Worm (Caenorhabditis elegans) whole organism, late embryonic: ENCODE data around the gene C15C8.7.

Experiments used
- dmd-4 ChIP-seq: sonication (generic microtip); optimal IDR thresholded peaks from 2 replicates; lab custom pipeline; 2016; ENCODE audit warnings: borderline replicate concordance, missing genetic modification characterization, missing compliant biosample characterization
- fax-1 ChIP-seq: sonication (generic microtip); optimal IDR thresholded peaks from 2 replicates; lab custom pipeline; 2016; ENCODE audit warnings: missing genotype, missing genetic modification characterization, missing compliant biosample characterization
- nhr-11 ChIP-seq: fragments of 150-350 bp; optimal IDR thresholded peaks from 2 replicates; lab custom pipeline; 2014; ENCODE audit warnings: missing biosample characterization, missing genetic modification characterization
- pha-2 ChIP-seq: sonication (generic microtip); optimal IDR thresholded peaks from 2 replicates; lab custom pipeline; 2017; ENCODE audit warnings: mild to moderate bottlenecking, missing genetic modification characterization, missing compliant biosample characterization
- pha-4 ChIP-seq: fragments of 150-350 bp; optimal IDR thresholded peaks from 2 replicates; lab custom pipeline; 2018; ENCODE audit warnings: missing biosample characterization, missing genetic modification reagents, missing genetic modification characterization
- sox-4 ChIP-seq: sonication (generic microtip); optimal IDR thresholded peaks from 2 replicates; lab custom pipeline; 2017; ENCODE audit warnings: mild to moderate bottlenecking, missing genetic modification characterization, inconsistent platforms, missing compliant biosample characterization

DNA sequence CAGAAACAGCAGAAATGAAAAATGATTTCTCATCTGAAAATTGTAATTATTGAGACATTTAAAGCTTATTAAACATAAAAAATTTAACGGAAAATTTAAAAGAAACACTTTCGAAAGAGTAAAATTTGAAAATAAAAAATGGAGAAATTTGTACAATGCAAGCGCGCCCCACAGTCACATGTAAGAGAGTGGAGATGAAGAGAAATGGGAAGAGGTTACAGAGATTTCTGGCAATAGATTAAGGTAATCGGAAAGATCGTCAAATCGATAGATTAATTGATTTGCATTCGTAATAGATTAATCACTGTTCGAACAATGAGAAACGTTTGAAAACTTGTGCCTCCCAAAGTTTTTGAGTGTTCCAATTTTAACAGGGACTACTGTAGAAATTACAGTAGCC is 2.6 kb upstream of the C15C8.7 start, which contains the start of gene C15C8.4:
- TF ChIP-seq pha-2 (no peak), nhr-11 (tag; lab: Kevin White, UChicago) (no peak), fax-1 (no peak), dmd-4 (tag; lab: Kevin White, UChicago) (no peak), sox-4 (tag; lab: Kevin White, UChicago) (no peak), pha-4 (tag; lab: Kevin White, UChicago) (no peak)
